Worm (Caenorhabditis elegans): ENCODE data around the gene T05B9.1.

DNA sequence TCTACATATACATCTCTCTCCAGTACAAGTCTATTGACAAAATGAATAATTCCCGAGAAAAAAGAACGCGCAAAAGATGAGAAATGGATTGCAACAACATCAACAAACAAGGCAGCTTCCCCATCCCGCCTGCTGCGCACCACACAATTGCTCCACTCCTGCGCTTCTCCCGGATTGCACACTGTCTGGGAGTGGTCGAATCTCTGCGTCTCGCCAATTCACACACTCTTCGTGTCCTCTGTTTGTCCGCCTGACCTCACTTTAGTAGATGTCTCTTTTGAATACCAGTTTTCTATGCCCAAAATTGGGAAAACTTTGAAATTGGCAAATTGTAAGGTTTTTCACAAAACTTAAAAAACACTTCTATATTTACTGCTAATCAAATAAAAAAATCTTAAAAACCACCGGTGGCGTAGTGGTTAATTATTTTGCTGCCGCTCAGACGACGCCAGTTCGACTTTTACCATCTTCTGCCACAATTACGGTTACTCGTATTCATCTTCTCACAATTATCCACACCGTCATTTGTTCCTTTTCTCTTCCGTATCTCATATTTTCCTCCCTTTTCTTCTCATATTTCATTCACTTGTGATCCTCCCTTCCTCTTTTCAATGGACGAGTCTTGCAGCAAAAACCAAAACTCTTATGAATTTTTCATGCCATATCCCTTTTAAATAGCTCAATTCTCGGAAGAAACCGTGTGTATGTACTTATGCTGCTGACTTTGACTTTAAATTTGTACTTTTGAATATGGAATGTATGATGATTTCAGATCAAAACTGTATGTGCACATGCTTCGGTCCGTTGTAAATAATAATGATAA is 44.8 kb upstream of the T05B9.1 start, which contains the start of gene rsf-1:
- TF ChIP-seq hnd-1 (tag; optimal IDR thresholded peaks at IDR 0.05) (no peak), scrt-1 (GFP tag; IDR thresholded peaks at IDR 0.05) (no peak), ets-7 (tag; optimal IDR thresholded peaks at IDR 0.05) (no peak), ama-1 (optimal IDR thresholded peaks at IDR 0.05) (no peak), pes-1 (GFP tag; IDR thresholded peaks at IDR 0.05) (no peak)

All from whole organism, early embryonic.